Fruit fly (Drosophila melanogaster): ENCODE results near the gene CG4440.

The CG4440 gene

dm6 chr2L:16321872-16322631, 7.7 kb upstream of the CG4440 start:
- no peak for TF ChIP-seq ovo (GFP tag; optimal IDR thresholded peaks at IDR 0.05)
- TF ChIP-seq Clk (GFP tag; optimal IDR thresholded peaks at IDR 0.05): no peak
- peak; percentile 22 for TF ChIP-seq kay (GFP tag; ENCODE audit: borderline replicate concordance)
- TF ChIP-seq Crg-1 (GFP tag; optimal IDR thresholded peaks at IDR 0.05): no peak

dm6 chr2L:16323544-16323943, 6.2 kb upstream of the CG4440 start:
- TF ChIP-seq pad (GFP tag; optimal IDR thresholded peaks at IDR 0.05): no peak
- TF ChIP-seq CG14711 (tag; optimal IDR thresholded peaks at IDR 0.05): no peak
- TF ChIP-seq CG12768 (GFP tag; optimal IDR thresholded peaks at IDR 0.05): no peak
- TF ChIP-seq Hr96 (GFP tag; optimal IDR thresholded peaks at IDR 0.05): no peak
- no peak for TF ChIP-seq bab1 (GFP tag; optimal IDR thresholded peaks at IDR 0.05)
- TF ChIP-seq toe (GFP tag; optimal IDR thresholded peaks at IDR 0.05): no peak
- TF ChIP-seq cic (GFP tag; optimal IDR thresholded peaks at IDR 0.05): no peak
- no peak for TF ChIP-seq Clk (GFP tag; optimal IDR thresholded peaks at IDR 0.05)
- TF ChIP-seq ovo (GFP tag; optimal IDR thresholded peaks at IDR 0.05): no peak
- no peak for TF ChIP-seq CG7101 (tag; optimal IDR thresholded peaks at IDR 0.05)
- TF ChIP-seq Mnt (GFP tag; optimal IDR thresholded peaks at IDR 0.05): no peak
- TF ChIP-seq Crg-1 (GFP tag; optimal IDR thresholded peaks at IDR 0.05): no peak

dm6 chr2L:16324833-16325232, 4.9 kb upstream of the CG4440 start:
- TF ChIP-seq CG33017 (tag; optimal IDR thresholded peaks at IDR 0.05) (peak; percentile 41), cic (GFP tag; optimal IDR thresholded peaks at IDR 0.05) (peak; percentile 30), CG1620 (GFP tag; optimal IDR thresholded peaks at IDR 0.05) (peak; percentile 6), toe (GFP tag; optimal IDR thresholded peaks at IDR 0.05) (peak; percentile 30), pad (GFP tag; optimal IDR thresholded peaks at IDR 0.05) (peak; percentile 88), CG7045 (GFP tag; optimal IDR thresholded peaks at IDR 0.05) (no peak), Hr96 (GFP tag; optimal IDR thresholded peaks at IDR 0.05) (peak; percentile 22), Clk (GFP tag; optimal IDR thresholded peaks at IDR 0.05) (peak; percentile 13), ovo (GFP tag; optimal IDR thresholded peaks at IDR 0.05) (peak; percentile 86), Crg-1 (GFP tag; optimal IDR thresholded peaks at IDR 0.05) (peak; percentile 38), Mnt (GFP tag; optimal IDR thresholded peaks at IDR 0.05) (peak; percentile 23), CG12768 (GFP tag; optimal IDR thresholded peaks at IDR 0.05) (peak; percentile 72), CG11617 (GFP tag; optimal IDR thresholded peaks at IDR 0.05) (no peak), tj (GFP tag; optimal IDR thresholded peaks at IDR 0.05) (peak; percentile 83), CG5204 (GFP tag; optimal IDR thresholded peaks at IDR 0.05) (no peak)

dm6 chr2L:16325515-16326257, 4.0 kb upstream of the CG4440 start, which contains the start of gene cact:
Gene cact, minus strand, starts transcription at chr2L:16326207.
- peak; percentile 68 for TF ChIP-seq pad (GFP tag; optimal IDR thresholded peaks at IDR 0.05)
- peak; percentile 94 for TF ChIP-seq CG1620 (GFP tag; optimal IDR thresholded peaks at IDR 0.05)
- peak; percentile 98 for TF ChIP-seq kay (GFP tag; ENCODE audit: borderline replicate concordance)
- peak; percentile 86 for TF ChIP-seq cic (GFP tag; optimal IDR thresholded peaks at IDR 0.05)
- no peak for TF ChIP-seq cnc (optimal IDR thresholded peaks at IDR 0.05)
- TF ChIP-seq Mnt (GFP tag; optimal IDR thresholded peaks at IDR 0.05): peak; percentile 94
- TF ChIP-seq CG33017 (tag; optimal IDR thresholded peaks at IDR 0.05): peak; percentile 91
- TF ChIP-seq Clk (GFP tag; optimal IDR thresholded peaks at IDR 0.05): peak; percentile 57
- TF ChIP-seq bab1 (GFP tag; optimal IDR thresholded peaks at IDR 0.05): peak; percentile 94
- TF ChIP-seq CG5204 (GFP tag; optimal IDR thresholded peaks at IDR 0.05): peak; percentile 95
- peak; percentile 76 for TF ChIP-seq ovo (GFP tag; optimal IDR thresholded peaks at IDR 0.05)
- TF ChIP-seq Hr96 (GFP tag; optimal IDR thresholded peaks at IDR 0.05): peak; percentile 94
- TF ChIP-seq Crg-1 (GFP tag; optimal IDR thresholded peaks at IDR 0.05): peak; percentile 69
- TF ChIP-seq CG7045 (GFP tag; optimal IDR thresholded peaks at IDR 0.05): peak; percentile 92
- peak; percentile 95 for TF ChIP-seq CG7101 (tag; optimal IDR thresholded peaks at IDR 0.05)
- TF ChIP-seq toe (GFP tag; optimal IDR thresholded peaks at IDR 0.05): peak; percentile 97
- peak; percentile 91 for TF ChIP-seq CG14711 (tag; optimal IDR thresholded peaks at IDR 0.05)
- TF ChIP-seq tj (GFP tag; optimal IDR thresholded peaks at IDR 0.05): peak; percentile 81
- peak; percentile 88 for TF ChIP-seq CG12768 (GFP tag; optimal IDR thresholded peaks at IDR 0.05)
- peak; percentile 94 for TF ChIP-seq CG11617 (GFP tag; optimal IDR thresholded peaks at IDR 0.05)

- TF ChIP-seq ovo (GFP tag; optimal IDR thresholded peaks at IDR 0.05) (no peak), CG1620 (GFP tag; optimal IDR thresholded peaks at IDR 0.05) (no peak), pad (GFP tag; optimal IDR thresholded peaks at IDR 0.05) (no peak), cic (GFP tag; optimal IDR thresholded peaks at IDR 0.05) (no peak), kay (GFP tag; ENCODE audit: borderline replicate concordance) (no peak), CG11617 (GFP tag; optimal IDR thresholded peaks at IDR 0.05) (no peak), tj (GFP tag; optimal IDR thresholded peaks at IDR 0.05) (no peak), CG14711 (tag; optimal IDR thresholded peaks at IDR 0.05) (no peak), Hr96 (GFP tag; optimal IDR thresholded peaks at IDR 0.05) (no peak), CG7101 (tag; optimal IDR thresholded peaks at IDR 0.05) (no peak), CG5204 (GFP tag; optimal IDR thresholded peaks at IDR 0.05) (no peak), Mnt (GFP tag; optimal IDR thresholded peaks at IDR 0.05) (no peak), bab1 (GFP tag; optimal IDR thresholded peaks at IDR 0.05) (no peak), toe (GFP tag; optimal IDR thresholded peaks at IDR 0.05) (no peak), CG12768 (GFP tag; optimal IDR thresholded peaks at IDR 0.05) (no peak), CG7045 (GFP tag; optimal IDR thresholded peaks at IDR 0.05) (no peak), Crg-1 (GFP tag; optimal IDR thresholded peaks at IDR 0.05) (no peak), cnc (optimal IDR thresholded peaks at IDR 0.05) (no peak), CG33017 (tag; optimal IDR thresholded peaks at IDR 0.05) (no peak)
Observed at dm6 chr2L:16326892-16327291, 2.8 kb upstream of the CG4440 start, which contains the start of gene CG4278. Gene CG4278, plus strand, starts transcription at chr2L:16327069.

Measured in whole organism, adult.